Fruit fly (Drosophila melanogaster) S2 (cell line): ENCODE results near the gene Pp1-13C.

Experiments
- CG8478 ChIP-seq: fragments of >200 bp; optimal IDR thresholded peaks from 2 replicates; lab custom pipeline; 2018
- CTCF ChIP-seq, 2 experiments: fragments of >200 bp; optimal IDR thresholded peaks; 2 replicates each; lab custom pipeline; 2018

The Pp1-13C gene

dm6 chrX:15344473-15345331, 16.2 kb downstream of the Pp1-13C start, which contains the start of the genes CG12608 and Prp5:
Gene CG12608, minus strand, starts transcription at chrX:15344625.
Gene Prp5, plus strand, starts transcription at chrX:15345169.
- TF ChIP-seq CG8478 (lab: Kevin White, UChicago) (no peak), CTCF (optimal IDR thresholded peaks at IDR 0.05; lab: Kevin White, UChicago) (no peak)

- no peak for TF ChIP-seq CTCF (optimal IDR thresholded peaks at IDR 0.05; lab: Kevin White, UChicago)
- no peak for TF ChIP-seq CG8478 (lab: Kevin White, UChicago)
Measured at dm6 chrX:15342017-15342416, 18.8 kb downstream of the Pp1-13C start, which contains the start of gene CG9123. Gene CG9123, minus strand, starts transcription at chrX:15342117.

dm6 chrX:15335845-15336453, 24.9 kb downstream of the Pp1-13C start:
- no peak for TF ChIP-seq CG8478 (lab: Kevin White, UChicago)
- TF ChIP-seq CTCF (optimal IDR thresholded peaks at IDR 0.05; lab: Kevin White, UChicago) = no peak

- TF ChIP-seq CG8478 (lab: Kevin White, UChicago) (no peak), CTCF (optimal IDR thresholded peaks at IDR 0.05; lab: Kevin White, UChicago) (no peak)
Measured at dm6 chrX:15334999-15335398, 25.9 kb downstream of the Pp1-13C start.

- TF ChIP-seq CTCF (optimal IDR thresholded peaks at IDR 0.05; lab: Kevin White, UChicago) (no peak), CG8478 (lab: Kevin White, UChicago) (no peak)
Measured at dm6 chrX:15333066-15333874, 27.6 kb downstream of the Pp1-13C start, which contains the start of the genes CG9114 and HDAC6. Gene CG9114, minus strand, starts transcription at chrX:15333154. Gene HDAC6, plus strand, starts transcription at chrX:15333310.

dm6 chrX:15328148-15328718, 32.6 kb downstream of the Pp1-13C start, which contains the start of gene dah:
Gene dah, plus strand, starts transcription at chrX:15328342.
- TF ChIP-seq CTCF (optimal IDR thresholded peaks at IDR 0.05; lab: Kevin White, UChicago) = no peak
- no peak for TF ChIP-seq CG8478 (lab: Kevin White, UChicago)

dm6 chrX:15323302-15323880, 37.5 kb downstream of the Pp1-13C start:
- TF ChIP-seq CTCF (optimal IDR thresholded peaks at IDR 0.05; lab: Kevin White, UChicago) (no peak), CG8478 (lab: Kevin White, UChicago) (no peak)

- TF ChIP-seq CG8478 (lab: Kevin White, UChicago) (no peak), CTCF (optimal IDR thresholded peaks at IDR 0.05; lab: Kevin White, UChicago) (no peak)
Measured at dm6 chrX:15320973-15321372, 39.9 kb downstream of the Pp1-13C start.

dm6 chrX:15320522-15320921, 40.3 kb downstream of the Pp1-13C start:
- no peak for TF ChIP-seq CG8478 (lab: Kevin White, UChicago)
- no peak for TF ChIP-seq CTCF (optimal IDR thresholded peaks at IDR 0.05; lab: Kevin White, UChicago)

dm6 chrX:15319699-15320482, 41.0 kb downstream of the Pp1-13C start:
- TF ChIP-seq CTCF (optimal IDR thresholded peaks at IDR 0.05; lab: Kevin White, UChicago) = peak in 1 of 2 experiments; percentile 30
- no peak for TF ChIP-seq CG8478 (lab: Kevin White, UChicago)

dm6 chrX:15319290-15319689, 41.6 kb downstream of the Pp1-13C start, which contains the start of gene Top1:
Gene Top1, plus strand, starts transcription at chrX:15319479.
- TF ChIP-seq CTCF (optimal IDR thresholded peaks at IDR 0.05; lab: Kevin White, UChicago) (peak; percentile 34 to 47), CG8478 (lab: Kevin White, UChicago) (no peak)

dm6 chrX:15313829-15314324, 47.0 kb downstream of the Pp1-13C start:
- no peak for TF ChIP-seq CG8478 (lab: Kevin White, UChicago)
- no peak for TF ChIP-seq CTCF (optimal IDR thresholded peaks at IDR 0.05; lab: Kevin White, UChicago)

dm6 chrX:15313389-15313788, 47.5 kb downstream of the Pp1-13C start:
- TF ChIP-seq CG8478 (lab: Kevin White, UChicago) (no peak), CTCF (optimal IDR thresholded peaks at IDR 0.05; lab: Kevin White, UChicago) (no peak)
